Worm (Caenorhabditis elegans) whole organism, L4/young adult: ENCODE data around the gene ipla-7.

Source experiments
- W03F9.2 ChIP-seq: fragments of 150-350 bp; optimal IDR thresholded peaks from 2 replicates; lab custom pipeline; 2014; ENCODE audit warnings: missing biosample characterization, missing genetic modification characterization
- dao-5 ChIP-seq: sonication (generic microtip); optimal IDR thresholded peaks from 2 replicates; lab custom pipeline; 2016; ENCODE audit warnings: missing genotype, missing genetic modification characterization, moderate library complexity, missing compliant biosample characterization
- him-1 ChIP-seq: sonication (generic microtip); optimal IDR thresholded peaks from 2 replicates; lab custom pipeline; 2016; ENCODE audit warnings: missing genotype, missing genetic modification reagents, missing genetic modification characterization, missing compliant biosample characterization

The ipla-7 gene

ce11 chrIV:10075034-10075510 is 12.4 kb upstream of the ipla-7 start, which contains the start of the genes ttbk-4 and W01B6.4:
Gene ttbk-4, minus strand, starts transcription at chrIV:10075134.
Gene W01B6.4, plus strand, starts transcription at chrIV:10075460.
- TF ChIP-seq him-1 (tag; lab: Kevin White, UChicago), result no peak
- TF ChIP-seq dao-5 (tag; lab: Kevin White, UChicago), result no peak
- no peak for TF ChIP-seq W03F9.2 (tag; lab: Kevin White, UChicago)

DNA sequence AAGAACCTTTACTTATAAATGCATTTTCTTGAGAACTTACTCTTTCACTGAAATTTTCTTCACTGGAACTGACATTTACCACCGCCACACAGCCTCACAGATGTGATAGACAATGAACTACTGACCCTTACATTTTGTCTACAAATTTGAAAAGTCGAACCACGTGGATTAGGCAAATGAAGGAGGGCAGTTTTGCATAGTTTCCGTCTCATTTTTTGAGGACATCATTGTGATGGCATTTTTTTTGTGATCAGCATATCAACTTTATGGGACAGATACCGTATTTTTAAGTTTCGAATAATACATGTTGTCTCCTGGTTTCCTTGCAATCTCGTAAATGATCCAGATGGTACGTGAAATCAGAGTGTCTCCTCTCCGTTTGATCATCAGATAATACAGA is 9.9 kb upstream of the ipla-7 start, which contains the start of gene W01B6.3:
TSS of gene W01B6.3 (minus strand) at position 101 of the 400 bp plus-strand sequence.
- TF ChIP-seq him-1 (tag; lab: Kevin White, UChicago), result no peak
- no peak for TF ChIP-seq W03F9.2 (tag; lab: Kevin White, UChicago)
- TF ChIP-seq dao-5 (tag; lab: Kevin White, UChicago), result no peak

- TF ChIP-seq dao-5 (tag; lab: Kevin White, UChicago) (no peak), him-1 (tag; lab: Kevin White, UChicago) (no peak), W03F9.2 (tag; lab: Kevin White, UChicago) (no peak)
These were observed 5.6 kb upstream of the ipla-7 start for ce11 chrIV:10068266-10068665.

DNA sequence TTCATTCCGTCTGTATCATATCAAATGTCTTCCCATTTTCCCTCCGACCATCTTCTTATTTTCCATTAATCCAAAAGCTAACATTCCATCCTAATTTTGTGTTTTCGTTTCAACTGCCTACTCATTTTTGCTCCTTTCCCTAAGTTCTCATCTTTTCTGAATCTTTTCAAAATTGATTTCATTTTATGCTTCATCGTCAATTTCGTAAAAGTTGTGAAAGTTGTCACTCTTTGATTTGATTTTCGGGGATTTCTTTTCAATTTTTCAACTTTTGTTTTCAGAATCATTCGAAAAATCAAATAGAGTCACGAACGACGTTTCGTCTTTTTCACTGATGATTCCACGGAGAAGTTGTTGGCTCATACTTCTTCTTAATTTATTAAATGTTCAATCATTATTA is 4.9 kb upstream of the ipla-7 start, which contains the start of gene cwn-2:
TSS of gene cwn-2 (plus strand) at position 276 of the 400 bp plus-strand sequence.
- TF ChIP-seq W03F9.2 (tag; lab: Kevin White, UChicago) (no peak), him-1 (tag; lab: Kevin White, UChicago) (no peak), dao-5 (tag; lab: Kevin White, UChicago) (no peak)

ce11 chrIV:10066456-10066855 is 3.8 kb upstream of the ipla-7 start:
- TF ChIP-seq dao-5 (tag; lab: Kevin White, UChicago) (no peak), him-1 (tag; lab: Kevin White, UChicago) (no peak), W03F9.2 (tag; lab: Kevin White, UChicago) (no peak)

DNA sequence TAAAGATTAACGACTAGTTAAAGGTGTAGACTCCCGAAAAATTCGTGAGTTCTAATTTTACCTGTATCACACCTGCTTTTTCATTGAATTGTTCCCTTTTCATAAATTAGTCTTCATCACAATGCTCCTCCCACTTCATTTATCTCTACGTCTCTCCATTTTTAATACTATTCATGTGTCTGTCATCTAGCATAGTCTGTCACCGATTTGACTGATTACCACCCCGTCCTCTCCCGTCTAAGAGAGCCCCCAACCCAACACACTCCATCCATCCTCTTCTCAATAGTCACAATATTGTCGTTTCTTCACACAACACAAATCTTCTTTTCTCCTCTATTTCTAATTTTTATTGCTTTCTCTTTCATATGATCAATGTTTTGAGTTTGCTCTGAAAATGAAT is 2.5 kb upstream of the ipla-7 start:
- TF ChIP-seq dao-5 (tag; lab: Kevin White, UChicago) (no peak), W03F9.2 (tag; lab: Kevin White, UChicago) (no peak), him-1 (tag; lab: Kevin White, UChicago) (no peak)

- TF ChIP-seq him-1 (tag; lab: Kevin White, UChicago) (no peak), dao-5 (tag; lab: Kevin White, UChicago) (no peak), W03F9.2 (tag; lab: Kevin White, UChicago) (no peak)
These were observed 1.3 kb upstream of the ipla-7 start for ce11 chrIV:10063941-10064340.

DNA sequence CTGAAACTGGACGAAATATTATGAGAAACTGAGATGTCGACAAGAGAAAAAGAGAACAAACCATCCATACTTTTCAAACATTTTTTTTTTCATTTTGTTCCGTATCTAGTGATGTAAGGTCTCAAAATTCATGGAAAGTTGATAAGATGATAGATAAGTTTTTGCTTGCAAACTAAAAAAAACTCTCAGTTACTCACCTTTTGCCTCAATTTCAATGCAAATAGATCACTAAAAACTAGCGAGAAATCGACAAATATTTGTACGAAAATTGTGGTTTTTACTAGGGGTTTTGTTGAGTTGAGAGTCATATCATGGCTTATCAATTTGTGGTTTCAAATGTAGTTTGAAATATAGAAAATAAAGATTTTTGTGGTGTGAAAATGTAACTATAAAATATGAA is 1.9 kb downstream of the ipla-7 start:
- TF ChIP-seq dao-5 (tag; lab: Kevin White, UChicago) (no peak), him-1 (tag; lab: Kevin White, UChicago) (no peak), W03F9.2 (tag; lab: Kevin White, UChicago) (no peak)

DNA sequence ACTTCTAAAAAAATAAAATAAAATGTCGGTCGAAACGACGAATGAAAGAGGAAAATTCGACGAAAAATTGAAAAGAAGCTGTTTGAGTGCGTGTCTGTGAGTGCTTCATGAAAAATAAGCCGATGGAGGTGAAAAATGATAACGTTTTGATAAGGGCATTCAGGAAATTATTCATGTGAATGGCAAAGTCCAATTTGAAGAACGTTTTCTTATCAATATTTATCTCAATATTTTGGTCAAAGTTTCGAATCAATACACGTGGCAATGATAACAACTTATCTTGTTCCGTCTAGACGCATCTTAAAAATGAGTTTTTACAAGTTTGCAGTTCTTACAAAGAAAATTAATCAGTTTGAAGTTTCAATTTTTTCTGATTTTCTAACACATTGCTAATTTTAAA is 3.5 kb downstream of the ipla-7 start:
- TF ChIP-seq him-1 (tag; lab: Kevin White, UChicago), result no peak
- no peak for TF ChIP-seq dao-5 (tag; lab: Kevin White, UChicago)
- no peak for TF ChIP-seq W03F9.2 (tag; lab: Kevin White, UChicago)

- TF ChIP-seq dao-5 (tag; lab: Kevin White, UChicago) (no peak), him-1 (tag; lab: Kevin White, UChicago) (no peak), W03F9.2 (tag; lab: Kevin White, UChicago) (no peak)
These were observed 6.5 kb downstream of the ipla-7 start, which contains the start of gene T04B2.7 for ce11 chrIV:10056138-10056537. Gene T04B2.7, minus strand, starts transcription at chrIV:10056238.

DNA sequence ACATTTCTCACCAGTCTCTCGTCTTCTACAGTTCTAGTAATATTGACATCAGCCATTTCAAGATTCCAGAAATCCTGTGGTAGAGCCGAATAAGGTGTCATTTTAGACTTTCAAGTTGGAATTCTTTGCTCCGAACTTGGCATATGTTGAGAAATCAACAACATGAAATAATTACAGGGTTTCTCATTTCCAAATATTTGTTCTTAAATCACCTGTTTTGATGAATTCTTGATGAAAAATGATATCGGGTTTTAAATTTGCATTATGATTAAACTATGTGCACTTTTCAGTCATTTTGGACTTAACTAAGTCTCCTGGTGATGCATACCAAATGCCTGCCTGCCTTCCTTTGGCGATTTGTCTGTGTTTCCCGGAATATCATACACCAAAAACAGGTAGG is 9.1 kb downstream of the ipla-7 start, which contains the start of gene srv-12:
TSS of gene srv-12 (minus strand) at position 101 of the 400 bp plus-strand sequence.
- no peak for TF ChIP-seq W03F9.2 (tag; lab: Kevin White, UChicago)
- no peak for TF ChIP-seq him-1 (tag; lab: Kevin White, UChicago)
- TF ChIP-seq dao-5 (tag; lab: Kevin White, UChicago), result no peak

DNA sequence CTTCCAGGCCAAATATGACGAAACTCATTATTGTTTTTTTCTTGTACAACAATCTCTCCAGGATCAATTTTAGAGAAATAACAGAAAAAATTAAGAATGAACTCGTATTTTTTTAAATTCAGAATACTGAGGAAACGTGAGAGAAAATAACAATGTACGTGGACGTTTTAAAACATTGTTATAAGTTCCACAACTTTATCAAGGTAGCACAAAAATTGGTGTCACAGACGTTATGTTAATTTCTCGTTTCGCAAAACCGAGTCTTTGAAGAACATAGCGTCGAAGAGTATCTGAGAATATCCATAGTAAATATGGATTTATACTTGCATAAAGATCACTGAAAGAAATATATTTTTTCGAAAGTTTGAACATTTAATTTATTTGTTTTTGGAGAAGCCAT is 11.6 kb downstream of the ipla-7 start, which contains the start of gene T04B2.8:
TSS of gene T04B2.8 (minus strand) at position 101 of the 400 bp plus-strand sequence.
- TF ChIP-seq him-1 (tag; lab: Kevin White, UChicago) (no peak), dao-5 (tag; lab: Kevin White, UChicago) (no peak), W03F9.2 (tag; lab: Kevin White, UChicago) (no peak)

- TF ChIP-seq him-1 (tag; lab: Kevin White, UChicago) (no peak), dao-5 (tag; lab: Kevin White, UChicago) (no peak), W03F9.2 (tag; lab: Kevin White, UChicago) (no peak)
These were observed 14.4 kb downstream of the ipla-7 start for ce11 chrIV:10048268-10048667.

DNA sequence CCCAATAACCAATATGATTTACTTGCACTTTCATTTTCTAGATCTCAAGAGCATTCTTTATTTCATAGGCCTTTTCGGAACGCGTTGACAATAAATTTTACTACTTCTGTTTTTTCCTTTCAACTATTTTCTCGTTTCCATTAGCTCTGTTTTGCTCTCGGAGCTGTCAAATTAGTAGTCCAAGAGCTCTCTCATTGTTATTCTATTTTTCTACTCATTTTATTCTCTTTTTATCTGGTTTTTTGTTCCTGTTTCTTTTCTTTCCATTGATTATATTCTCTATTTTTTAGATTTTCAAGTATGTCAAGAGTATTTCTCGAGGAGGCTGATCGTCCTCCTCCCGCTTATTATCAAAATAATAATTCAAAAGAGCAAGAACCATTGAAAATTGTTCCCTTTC is 15.5 kb downstream of the ipla-7 start, which contains the start of gene T04B2.3:
TSS of gene T04B2.3 (plus strand) at position 301 of the 400 bp plus-strand sequence.
- TF ChIP-seq him-1 (tag; lab: Kevin White, UChicago) (no peak), dao-5 (tag; lab: Kevin White, UChicago) (no peak), W03F9.2 (tag; lab: Kevin White, UChicago) (no peak)
